Fruit fly (Drosophila melanogaster) S2 (cell line): ENCODE measurements around the gene CG43050.

Source experiments
- CG8478 ChIP-seq: fragments of >200 bp; optimal IDR thresholded peaks from 2 replicates; lab custom pipeline; 2018
- CTCF ChIP-seq, 2 experiments: fragments of >200 bp; optimal IDR thresholded peaks; 2 replicates each; lab custom pipeline; 2018

Gene CG43050

dm6 chr2L:13164994-13165801 is 46.1 kb downstream of the CG43050 start, which contains the start of gene Sirt1:
TSS of gene Sirt1 (plus strand) at chr2L:13165564.
- no peak for TF ChIP-seq CG8478 (lab: Kevin White, UChicago)
- no peak for TF ChIP-seq CTCF (optimal IDR thresholded peaks at IDR 0.05; lab: Kevin White, UChicago)

dm6 chr2L:13165802-13166347 is 46.8 kb downstream of the CG43050 start, which contains the start of gene DnaJ-H:
TSS of gene DnaJ-H (minus strand) at chr2L:13166072.
- TF ChIP-seq CTCF (optimal IDR thresholded peaks at IDR 0.05; lab: Kevin White, UChicago): no peak
